Worm (Caenorhabditis elegans): ENCODE data around the gene F56A11.4.

- TF ChIP-seq ztf-11 (tag; optimal IDR thresholded peaks at IDR 0.05) (no peak), nhr-12 (tag; optimal IDR thresholded peaks at IDR 0.05) (no peak), mep-1 (tag; optimal IDR thresholded peaks at IDR 0.05) (no peak), zip-8 (tag; optimal IDR thresholded peaks at IDR 0.05) (no peak)
Measured at ce11 chrIV:523595-523994, 24.5 kb upstream of the F56A11.4 start, which contains the start of gene asm-3.

Data from whole organism, mixed stage, embryonic.